Fruit fly (Drosophila melanogaster) Kc167 (cell line): ENCODE measurements around the gene Chd1.

Experiments
- Sin3A ChIP-seq: fragments of >200 bp; optimal IDR thresholded peaks from 2 replicates; lab custom pipeline; 2018; ENCODE audit warnings: missing external identifiers
- psq ChIP-seq: fragments of >200 bp; optimal IDR thresholded peaks from 2 replicates; lab custom pipeline; 2017; ENCODE audit warnings: missing external identifiers
- ttk ChIP-seq: sonication (Bioruptor generic); optimal IDR thresholded peaks from 2 replicates; lab custom pipeline; 2017; ENCODE audit warnings: missing external identifiers

dm6 chr2L:3022986-3023385 lies 35.5 kb upstream of the Chd1 start, which contains the start of the genes alpha4GT1 and Prp40:
- TF ChIP-seq ttk (lab: Kevin White, UChicago), result no peak
- TF ChIP-seq psq (lab: Kevin White, UChicago), result no peak
- TF ChIP-seq Sin3A (lab: Kevin White, UChicago), result no peak
